Worm (Caenorhabditis elegans) whole organism, L1 larva: ENCODE data around the gene ilys-5.

Source experiments
- dpl-1 ChIP-seq, 3 experiments: fragments of 150-350 bp in 2 of 3; sonication (generic microtip) in 1 of 3; optimal IDR thresholded peaks; 2 replicates each; lab custom pipeline; 2014 to 2017; ENCODE audit warnings: missing biosample characterization in 3 of 3, missing genetic modification characterization in 3 of 3, missing genetic modification reagents in 3 of 3
- egl-27 ChIP-seq, 2 experiments: fragments of 150-350 bp in 1 of 2; sonication (generic microtip); optimal IDR thresholded peaks; 3 replicates each; lab custom pipeline; 2017 to 2018; ENCODE audit warnings: missing biosample characterization in 2 of 2, missing genetic modification characterization in 2 of 2, missing genetic modification reagents in 2 of 2
- irx-1 ChIP-seq: sonication (generic microtip); optimal IDR thresholded peaks from 2 replicates; lab custom pipeline; 2016; ENCODE audit warnings: missing genetic modification characterization, missing compliant biosample characterization
- lsy-2 ChIP-seq, 2 experiments: fragments of 150-350 bp; optimal IDR thresholded peaks; 2 replicates each; lab custom pipeline; 2014; ENCODE audit warnings: missing biosample characterization in 2 of 2, missing genetic modification characterization in 2 of 2
- mep-1 ChIP-seq: fragments of 150-350 bp; optimal IDR thresholded peaks from 2 replicates; lab custom pipeline; 2014; ENCODE audit warnings: missing biosample characterization, missing genetic modification characterization
- nhr-20 ChIP-seq: sonication (generic microtip); optimal IDR thresholded peaks from 2 replicates; lab custom pipeline; 2016; ENCODE audit warnings: mild to moderate bottlenecking, missing genetic modification characterization, missing compliant biosample characterization
- nhr-237 ChIP-seq: fragments of 150-350 bp; optimal IDR thresholded peaks from 2 replicates; lab custom pipeline; 2014; ENCODE audit warnings: missing biosample characterization, missing genetic modification characterization
- nhr-47 ChIP-seq: sonication (generic microtip); optimal IDR thresholded peaks from 2 replicates; lab custom pipeline; 2016; ENCODE audit warnings: mild to moderate bottlenecking, missing genetic modification characterization, moderate library complexity, missing compliant biosample characterization
- nhr-77 ChIP-seq: fragments of 150-350 bp; optimal IDR thresholded peaks from 2 replicates; lab custom pipeline; 2014; ENCODE audit warnings: missing biosample characterization, missing genetic modification characterization
- pqm-1 ChIP-seq: sonication (generic microtip); optimal IDR thresholded peaks from 3 replicates; lab custom pipeline; 2017; ENCODE audit warnings: missing biosample characterization, missing genetic modification characterization
- snpc-4 ChIP-seq: fragments of 150-350 bp; optimal IDR thresholded peaks from 2 replicates; lab custom pipeline; 2014; ENCODE audit warnings: missing biosample characterization, missing genetic modification characterization
- unc-62 ChIP-seq: fragments of 150-350 bp; optimal IDR thresholded peaks from 2 replicates; lab custom pipeline; 2014; ENCODE audit warnings: missing biosample characterization, missing genetic modification reagents, missing genetic modification characterization
- ztf-11 ChIP-seq, 2 experiments: sonication (generic microtip); optimal IDR thresholded peaks; 2 replicates each; lab custom pipeline; 2016 to 2017; ENCODE audit warnings: missing genetic modification characterization in 2 of 2, missing biosample characterization in 1 of 2, missing compliant biosample characterization in 1 of 2
- ztf-4 ChIP-seq: fragments of 150-350 bp; optimal IDR thresholded peaks from 2 replicates; lab custom pipeline; 2014; ENCODE audit warnings: missing biosample characterization, missing genetic modification characterization

DNA sequence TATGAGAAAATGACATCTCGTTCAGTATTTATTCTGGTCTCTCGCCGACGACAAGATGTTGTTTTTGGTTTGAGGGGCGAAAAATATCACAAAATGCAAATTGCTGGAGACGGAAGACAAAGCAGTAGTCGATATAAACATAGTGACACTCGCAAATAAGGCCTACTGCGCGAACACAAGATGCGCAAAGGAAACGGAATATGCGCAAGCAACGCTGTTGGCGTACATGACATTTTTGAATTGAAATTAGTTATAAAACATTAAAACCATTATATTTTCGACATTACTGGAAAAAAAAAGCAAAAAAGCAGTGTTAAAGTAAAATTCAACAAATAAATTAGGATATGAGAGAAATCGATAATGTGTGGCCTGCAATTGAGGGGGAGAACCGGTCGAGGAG is 31.6 kb downstream of the ilys-5 start, which contains the start of gene cdf-1:
- peak in 2 of 3 experiments; percentile 33 to 49 for TF ChIP-seq dpl-1 (GFP tag; optimal IDR thresholded peaks at IDR 0.05; lab: Kevin White, UChicago)
- no peak for TF ChIP-seq egl-27 (tag; optimal IDR thresholded peaks at IDR 0.05; lab: Kevin White, UChicago)
- no peak for TF ChIP-seq pqm-1 (tag; lab: Kevin White, UChicago)
- TF ChIP-seq nhr-20 (tag; lab: Kevin White, UChicago) = peak; percentile 29
- no peak for TF ChIP-seq unc-62
- TF ChIP-seq snpc-4 (tag; lab: Kevin White, UChicago) = no peak
- no peak for TF ChIP-seq ztf-4 (tag; lab: Kevin White, UChicago)
- no peak for TF ChIP-seq mep-1 (tag; lab: Kevin White, UChicago)
- TF ChIP-seq nhr-47 = peak; percentile 14
- no peak for TF ChIP-seq irx-1 (tag; lab: Kevin White, UChicago)
- peak; percentile 14 to 51 for TF ChIP-seq lsy-2 (tag; optimal IDR thresholded peaks at IDR 0.05; lab: Kevin White, UChicago)
- no peak for TF ChIP-seq nhr-237 (tag; lab: Kevin White, UChicago)
- no peak for TF ChIP-seq ztf-11 (tag; optimal IDR thresholded peaks at IDR 0.05; lab: Kevin White, UChicago)
- no peak for TF ChIP-seq nhr-77 (tag; lab: Kevin White, UChicago)
